Worm (Caenorhabditis elegans): Measurements from ENCODE around the gene str-209.

- TF ChIP-seq ceh-13 (GFP tag; optimal IDR thresholded peaks at IDR 0.05) (no peak), sea-1 (GFP tag; conservative IDR thresholded peaks at IDR 0.05) (no peak)
These were observed 15.9 kb upstream of the str-209 start, which contains the start of gene C02E7.10 for ce11 chrV:4932814-4933213.

Data from whole organism, early embryonic.